Worm (Caenorhabditis elegans): ENCODE measurements around the gene cut-3.

The cut-3 gene

DNA sequence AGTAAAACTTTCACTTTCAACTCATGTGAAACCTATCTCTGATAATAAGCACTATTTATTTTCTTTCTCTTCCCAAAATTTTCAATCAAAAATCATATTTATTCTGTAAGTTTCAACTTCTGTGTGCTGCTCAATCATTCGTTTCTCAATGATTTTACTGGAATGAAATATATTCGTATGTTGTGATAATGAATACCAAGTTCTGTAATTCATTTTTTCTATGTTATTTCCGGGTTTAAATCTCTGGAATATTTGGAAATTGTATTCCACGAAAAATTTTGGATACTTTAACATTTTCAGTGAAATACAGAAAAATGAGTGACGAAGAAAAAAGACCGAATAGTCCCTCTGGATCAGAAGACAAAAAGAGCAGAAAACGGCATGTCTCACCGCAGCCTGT, 21.2 kb upstream of the cut-3 start, which contains the start of gene M05D6.2:
TSS of gene M05D6.2 (plus strand) at position 301 of the 400 bp plus-strand sequence.
- TF ChIP-seq ceh-44 (GFP tag; IDR thresholded peaks at IDR 0.05), result no peak
- no peak for TF ChIP-seq spr-3 (GFP tag; optimal IDR thresholded peaks at IDR 0.05)
- no peak for TF ChIP-seq egl-43 (GFP tag; IDR thresholded peaks at IDR 0.05)
- TF ChIP-seq ceh-20 (GFP tag; IDR thresholded peaks at IDR 0.05), result no peak
- TF ChIP-seq daf-8 (GFP tag; IDR thresholded peaks at IDR 0.05), result no peak
- no peak for TF ChIP-seq nhr-111 (GFP tag; optimal IDR thresholded peaks at IDR 0.05)
- no peak for TF ChIP-seq R02D3.7 (tag; optimal IDR thresholded peaks at IDR 0.05)
- TF ChIP-seq nhr-11 (tag; optimal IDR thresholded peaks at IDR 0.05), result no peak
- no peak for TF ChIP-seq lin-15B (tag; optimal IDR thresholded peaks at IDR 0.05)
- TF ChIP-seq ama-1 (optimal IDR thresholded peaks at IDR 0.05), result no peak
- no peak for TF ChIP-seq D1046.2 (GFP tag; IDR thresholded peaks at IDR 0.05)
- no peak for TF ChIP-seq nhr-41 (GFP tag; IDR thresholded peaks at IDR 0.05)
- no peak for TF ChIP-seq ces-1 (GFP tag; optimal IDR thresholded peaks at IDR 0.05)
- TF ChIP-seq tra-1 (GFP tag; IDR thresholded peaks at IDR 0.05), result no peak
- no peak for TF ChIP-seq T20F7.1 (GFP tag; optimal IDR thresholded peaks at IDR 0.05)
- no peak for TF ChIP-seq zag-1 (tag; optimal IDR thresholded peaks at IDR 0.05)
- TF ChIP-seq ctbp-1 (GFP tag; IDR thresholded peaks at IDR 0.05), result no peak
- no peak for TF ChIP-seq ceh-32 (tag; optimal IDR thresholded peaks at IDR 0.05; ENCODE audit: poor library complexity)

- TF ChIP-seq F26F4.8 (GFP tag; conservative IDR thresholded peaks at IDR 0.05), result no peak
- no peak for TF ChIP-seq jun-1 (tag; optimal IDR thresholded peaks at IDR 0.05)
- peak; percentile 23; the same call in 1 of the 2 replicates for TF ChIP-seq lin-38 (GFP tag; IDR thresholded peaks at IDR 0.05)
- TF ChIP-seq ama-1 (optimal IDR thresholded peaks at IDR 0.05), result peak; percentile 49
- no peak for TF ChIP-seq F10B5.3 (tag; optimal IDR thresholded peaks at IDR 0.05)
These were observed 20.2 kb upstream of the cut-3 start, which contains the start of gene F22B5.10 for ce11 chrII:8466874-8467273. Gene F22B5.10 (plus strand): TSS chrII:8467174.

- TF ChIP-seq lsy-2 (tag; optimal IDR thresholded peaks at IDR 0.05), result peak in 1 of 2 experiments; percentile 66
- no peak for TF ChIP-seq ZK337.2 (GFP tag; IDR thresholded peaks at IDR 0.05)
- TF ChIP-seq hlh-11 (tag; optimal IDR thresholded peaks at IDR 0.05), result no peak
- TF ChIP-seq zip-11 (GFP tag; IDR thresholded peaks at IDR 0.05), result no peak
- TF ChIP-seq cey-2 (tag; optimal IDR thresholded peaks at IDR 0.05; ENCODE audit: borderline replicate concordance, insufficient read depth), result no peak
- no peak for TF ChIP-seq Y5F2A.4 (GFP tag; optimal IDR thresholded peaks at IDR 0.05)
- TF ChIP-seq unc-39 (tag; optimal IDR thresholded peaks at IDR 0.05), result no peak
- TF ChIP-seq daf-16 (GFP tag; optimal IDR thresholded peaks at IDR 0.05), result no peak
- no peak for TF ChIP-seq daf-16 (tag; optimal IDR thresholded peaks at IDR 0.05)
- TF ChIP-seq ctbp-1 (GFP tag; IDR thresholded peaks at IDR 0.05), result peak; percentile 43; the same call in 1 of the 2 replicates
- no peak for TF ChIP-seq F44E2.7 (GFP tag; IDR thresholded peaks at IDR 0.05)
- no peak for TF ChIP-seq zip-2 (tag; optimal IDR thresholded peaks at IDR 0.05)
- no peak for TF ChIP-seq pqm-1 (tag; optimal IDR thresholded peaks at IDR 0.05)
- TF ChIP-seq nhr-76 (tag; optimal IDR thresholded peaks at IDR 0.05), result no peak
- TF ChIP-seq mdt-29 (GFP tag; IDR thresholded peaks at IDR 0.05), result no peak
- TF ChIP-seq spr-3 (GFP tag; optimal IDR thresholded peaks at IDR 0.05), result no peak
- TF ChIP-seq zfp-3 (GFP tag; conservative IDR thresholded peaks at IDR 0.05), result 0 out of 2 replicates have a peak, but pooled peaks have one; percentile 10
- peak; percentile 76 for TF ChIP-seq mep-1 (tag; optimal IDR thresholded peaks at IDR 0.05)
- no peak for TF ChIP-seq sdz-12 (GFP tag; optimal IDR thresholded peaks at IDR 0.05)
- peak; percentile 27 for TF ChIP-seq nhr-102 (tag; optimal IDR thresholded peaks at IDR 0.05)
- peak; percentile 25 for TF ChIP-seq rbr-2 (tag; optimal IDR thresholded peaks at IDR 0.05)
- no peak for TF ChIP-seq nhr-41 (GFP tag; IDR thresholded peaks at IDR 0.05)
- no peak for TF ChIP-seq egl-27 (tag; optimal IDR thresholded peaks at IDR 0.05)
- TF ChIP-seq hif-1 (tag; optimal IDR thresholded peaks at IDR 0.05), result no peak
- no peak for TF ChIP-seq T20F7.1 (GFP tag; optimal IDR thresholded peaks at IDR 0.05)
- TF ChIP-seq dpl-1 (GFP tag; optimal IDR thresholded peaks at IDR 0.05), result peak; percentile 45
- no peak for TF ChIP-seq nhr-25 (tag; optimal IDR thresholded peaks at IDR 0.05; ENCODE audit: borderline replicate concordance, insufficient read depth)
- TF ChIP-seq snpc-4 (tag; optimal IDR thresholded peaks at IDR 0.05), result no peak
- no peak for TF ChIP-seq nhr-42 (GFP tag; IDR thresholded peaks at IDR 0.05)
- no peak for TF ChIP-seq nhr-48 (tag; optimal IDR thresholded peaks at IDR 0.05)
- TF ChIP-seq spr-1 (tag; optimal IDR thresholded peaks at IDR 0.05), result no peak
These were observed 17.8 kb upstream of the cut-3 start, which contains the start of gene fars-3 for ce11 chrII:8464448-8464898. Gene fars-3 (plus strand): TSS chrII:8464848.

All from whole organism, L4 larva.